Worm (Caenorhabditis elegans) whole organism, L2 larva: ENCODE results near the gene sri-4.
A peak's percentile ranks its signal among the peaks of the same experiment; 100 is the strongest.

Experiments
- C34F6.9 ChIP-seq: fragments of 150-350 bp; optimal IDR thresholded peaks from 2 replicates; lab custom pipeline; 2014; ENCODE audit warnings: missing biosample characterization, missing genetic modification characterization
- F13H6.1 ChIP-seq: sonication (generic microtip); optimal IDR thresholded peaks from 2 replicates; lab custom pipeline; 2016; ENCODE audit warnings: missing genetic modification characterization, missing compliant biosample characterization
- R02D3.7 ChIP-seq: fragments of 150-350 bp; optimal IDR thresholded peaks from 2 replicates; lab custom pipeline; 2014; ENCODE audit warnings: missing biosample characterization, missing genetic modification characterization
- Y55F3AM.14 ChIP-seq: fragments of 200-800 bp; sonication (Bioruptor generic); optimal IDR thresholded peaks from 2 replicates; lab custom pipeline; 2018; ENCODE audit warnings: mild to moderate bottlenecking, missing genetic modification characterization, missing compliant biosample characterization
- ZK546.5 ChIP-seq: sonication (generic microtip); optimal IDR thresholded peaks from 2 replicates; lab custom pipeline; 2017; ENCODE audit warnings: missing biosample characterization, missing genetic modification characterization
- alr-1 ChIP-seq: fragments of 150-350 bp; optimal IDR thresholded peaks from 2 replicates; lab custom pipeline; 2014; ENCODE audit warnings: missing biosample characterization, missing genetic modification characterization
- aly-2 ChIP-seq: fragments of 150-350 bp; optimal IDR thresholded peaks from 2 replicates; lab custom pipeline; 2014; ENCODE audit warnings: missing biosample characterization, missing genetic modification characterization
- ama-1 ChIP-seq: fragments of 150-350 bp; optimal IDR thresholded peaks from 2 replicates; lab custom pipeline; 2018; ENCODE audit warnings: inconsistent platforms
- blmp-1 ChIP-seq: sonication (generic microtip); optimal IDR thresholded peaks from 2 replicates; lab custom pipeline; 2017; ENCODE audit warnings: missing genetic modification characterization, mild to moderate bottlenecking, missing compliant biosample characterization, antibody characterized with exemption, moderate library complexity; ENCODE audit not compliant: insufficient read depth
- ceh-16 ChIP-seq: fragments of 150-350 bp; optimal IDR thresholded peaks from 2 replicates; lab custom pipeline; 2014; ENCODE audit warnings: missing biosample characterization, missing genetic modification characterization
- ceh-82 ChIP-seq: fragments of 150-350 bp; optimal IDR thresholded peaks from 2 replicates; lab custom pipeline; 2014; ENCODE audit warnings: missing biosample characterization, missing genetic modification characterization
- crh-2 ChIP-seq: sonication (generic microtip); optimal IDR thresholded peaks from 2 replicates; lab custom pipeline; 2017; ENCODE audit warnings: missing biosample characterization, missing genetic modification characterization
- dmd-4 ChIP-seq: sonication (generic microtip); optimal IDR thresholded peaks from 2 replicates; lab custom pipeline; 2017; ENCODE audit warnings: missing biosample characterization, missing genetic modification characterization
- egl-27 ChIP-seq: sonication (generic microtip); optimal IDR thresholded peaks from 3 replicates; lab custom pipeline; 2017; ENCODE audit warnings: missing biosample characterization, missing genetic modification reagents, missing genetic modification characterization
- elt-3 ChIP-seq: sonication (generic microtip); optimal IDR thresholded peaks from 2 replicates; lab custom pipeline; 2017; ENCODE audit warnings: missing biosample characterization, missing genetic modification characterization
- fos-1 ChIP-seq: fragments of 150-350 bp; optimal IDR thresholded peaks from 2 replicates; lab custom pipeline; 2014; ENCODE audit warnings: missing biosample characterization, missing genetic modification characterization
- gmeb-1 ChIP-seq: fragments of 150-350 bp; optimal IDR thresholded peaks from 2 replicates; lab custom pipeline; 2014; ENCODE audit warnings: missing biosample characterization, missing genetic modification characterization
- lin-11 ChIP-seq: fragments of 150-350 bp; sonication (generic microtip); optimal IDR thresholded peaks from 2 replicates; lab custom pipeline; 2014; ENCODE audit warnings: missing biosample characterization, missing genetic modification characterization, inconsistent platforms, mixed read lengths
- lin-13 ChIP-seq: fragments of 150-350 bp; optimal IDR thresholded peaks from 2 replicates; lab custom pipeline; 2014; ENCODE audit warnings: missing biosample characterization, missing genetic modification reagents, missing genetic modification characterization
- lin-39 ChIP-seq: fragments of 150-350 bp; optimal IDR thresholded peaks from 2 replicates; lab custom pipeline; 2014; ENCODE audit warnings: missing biosample characterization, missing genetic modification reagents, missing genetic modification characterization
- lsy-2 ChIP-seq, 2 experiments: fragments of 150-350 bp in 1 of 2; sonication (generic microtip) in 1 of 2; optimal IDR thresholded peaks; 2 replicates each; lab custom pipeline; 2014 to 2017; ENCODE audit warnings: missing biosample characterization in 2 of 2, missing genetic modification characterization in 2 of 2
- mab-5 ChIP-seq: fragments of 150-350 bp; optimal IDR thresholded peaks from 2 replicates; lab custom pipeline; 2014; ENCODE audit warnings: missing biosample characterization, missing genetic modification characterization
- mbf-1 ChIP-seq: sonication (generic microtip); optimal IDR thresholded peaks from 2 replicates; lab custom pipeline; 2017; ENCODE audit warnings: missing biosample characterization, missing genetic modification characterization
- mdl-1 ChIP-seq, 2 experiments: fragments of 150-350 bp in 1 of 2; sonication (generic microtip) in 1 of 2; optimal IDR thresholded peaks; 2 replicates each; lab custom pipeline; 2017; ENCODE audit warnings: missing biosample characterization in 2 of 2, missing genetic modification characterization in 2 of 2
- nhr-11 ChIP-seq: fragments of 150-350 bp; optimal IDR thresholded peaks from 2 replicates; lab custom pipeline; 2014; ENCODE audit warnings: missing biosample characterization, missing genetic modification characterization
- nhr-12 ChIP-seq: fragments of 150-350 bp; optimal IDR thresholded peaks from 2 replicates; lab custom pipeline; 2014; ENCODE audit warnings: missing biosample characterization, missing genetic modification characterization
- nhr-129 ChIP-seq: fragments of 150-350 bp; optimal IDR thresholded peaks from 2 replicates; lab custom pipeline; 2014; ENCODE audit warnings: missing biosample characterization, missing genetic modification characterization
- nhr-21 ChIP-seq: fragments of 150-350 bp; optimal IDR thresholded peaks from 2 replicates; lab custom pipeline; 2014; ENCODE audit warnings: missing biosample characterization, missing genetic modification characterization
- nhr-23 ChIP-seq: fragments of 150-350 bp; optimal IDR thresholded peaks from 2 replicates; lab custom pipeline; 2014; ENCODE audit warnings: missing biosample characterization, missing genetic modification reagents, missing genetic modification characterization
- nhr-237 ChIP-seq: fragments of 150-350 bp; optimal IDR thresholded peaks from 2 replicates; lab custom pipeline; 2014; ENCODE audit warnings: missing biosample characterization, missing genetic modification characterization
- nhr-25 ChIP-seq: fragments of 150-350 bp; sonication (generic microtip); optimal IDR thresholded peaks from 3 replicates; lab custom pipeline; 2014; ENCODE audit warnings: missing biosample characterization, missing genetic modification characterization
- nhr-6 ChIP-seq: fragments of 150-350 bp; optimal IDR thresholded peaks from 2 replicates; lab custom pipeline; 2014; ENCODE audit warnings: missing biosample characterization, missing genetic modification characterization
- peb-1 ChIP-seq: fragments of 150-350 bp; optimal IDR thresholded peaks from 2 replicates; lab custom pipeline; 2014; ENCODE audit warnings: missing biosample characterization, missing genetic modification characterization
- sem-4 ChIP-seq: fragments of 150-350 bp; optimal IDR thresholded peaks from 2 replicates; lab custom pipeline; 2014; ENCODE audit warnings: missing biosample characterization, missing genetic modification reagents, missing genetic modification characterization
- sma-3 ChIP-seq: sonication (generic microtip); optimal IDR thresholded peaks from 2 replicates; lab custom pipeline; 2016; ENCODE audit warnings: missing genetic modification reagents, missing genetic modification characterization, missing compliant biosample characterization
- sma-9 ChIP-seq, 2 experiments: fragments of 150-350 bp in 1 of 2; sonication (generic microtip) in 1 of 2; optimal IDR thresholded peaks; 2 replicates each; lab custom pipeline; 2014 to 2016; ENCODE audit warnings: missing genetic modification characterization in 2 of 2, mild to moderate bottlenecking in 1 of 2, missing biosample characterization in 1 of 2, missing compliant biosample characterization in 1 of 2, missing genetic modification reagents in 1 of 2, moderate library complexity in 1 of 2
- snpc-4 ChIP-seq: fragments of 150-350 bp; optimal IDR thresholded peaks from 2 replicates; lab custom pipeline; 2014; ENCODE audit warnings: missing biosample characterization, missing genetic modification characterization
- unc-39 ChIP-seq: fragments of 150-350 bp; optimal IDR thresholded peaks from 2 replicates; lab custom pipeline; 2014; ENCODE audit warnings: missing biosample characterization, missing genetic modification characterization
- unc-55 ChIP-seq: fragments of 150-350 bp; sonication (generic microtip); optimal IDR thresholded peaks from 3 replicates; lab custom pipeline; 2014; ENCODE audit warnings: missing biosample characterization, missing genetic modification reagents, missing genetic modification characterization
- unc-62 ChIP-seq: fragments of 150-350 bp; optimal IDR thresholded peaks from 2 replicates; lab custom pipeline; 2014; ENCODE audit warnings: missing biosample characterization, missing genetic modification reagents, missing genetic modification characterization
- ztf-1 ChIP-seq: fragments of 200-800 bp; sonication (Bioruptor generic); conservative IDR thresholded peaks from 2 replicates; pipeline ENCODE4 v1.3.6; 2022; ENCODE audit warnings: missing genetic modification characterization, missing compliant biosample characterization
- ztf-11 ChIP-seq: sonication (generic microtip); optimal IDR thresholded peaks from 2 replicates; lab custom pipeline; 2017; ENCODE audit warnings: missing biosample characterization, missing genetic modification characterization
- ztf-4 ChIP-seq: fragments of 150-350 bp; optimal IDR thresholded peaks from 2 replicates; lab custom pipeline; 2014; ENCODE audit warnings: missing biosample characterization, missing genetic modification characterization

sri-4 gene

ce11 chrV:762340-762739, 14.2 kb downstream of the sri-4 start, which contains the start of gene srp-2:
Gene srp-2, plus strand, starts transcription at chrV:762640.
- TF ChIP-seq sem-4 (tag; lab: Kevin White, UChicago) (no peak), dmd-4 (tag; lab: Kevin White, UChicago) (no peak)

DNA sequence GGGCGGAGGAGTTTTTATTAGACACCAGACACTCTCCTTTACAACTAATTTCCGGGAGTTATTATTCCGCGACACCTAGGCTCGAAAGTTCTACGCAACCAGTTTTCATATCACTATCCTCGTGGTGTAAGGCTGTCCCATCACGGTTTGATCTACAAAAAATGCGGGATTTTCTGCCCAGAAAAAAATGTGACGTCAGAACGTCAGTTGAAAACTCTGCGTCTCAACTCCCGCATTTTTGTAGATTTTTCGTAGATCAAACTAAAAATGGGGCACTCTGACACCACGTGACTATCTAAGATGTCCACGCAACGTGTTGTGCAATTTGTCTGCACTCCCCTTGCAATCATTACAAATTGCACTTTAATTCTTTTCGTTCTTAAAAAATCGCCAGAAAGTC, 16.6 kb downstream of the sri-4 start, which contains the start of gene str-238:
TSS of gene str-238 (plus strand) at position 301 of the 400 bp plus-strand sequence.
- TF ChIP-seq peb-1 (tag; lab: Kevin White, UChicago) (no peak), lin-11 (tag; lab: Kevin White, UChicago) (no peak), Y55F3AM.14 (GFP tag; lab: Kevin White, UChicago) (no peak), elt-3 (tag; lab: Kevin White, UChicago) (no peak), nhr-12 (no peak), ceh-16 (no peak), sma-3 (GFP tag; lab: Kevin White, UChicago) (no peak), sma-9 (GFP tag; optimal IDR thresholded peaks at IDR 0.05; lab: Kevin White, UChicago) (no peak), sma-9 (tag; optimal IDR thresholded peaks at IDR 0.05; lab: Kevin White, UChicago) (no peak), unc-39 (no peak), nhr-237 (no peak), nhr-11 (tag; lab: Kevin White, UChicago) (no peak), ama-1 (lab: Kevin White, UChicago) (no peak), unc-55 (GFP tag; lab: Kevin White, UChicago) (no peak), ZK546.5 (no peak), mdl-1 (tag; optimal IDR thresholded peaks at IDR 0.05; lab: Kevin White, UChicago) (no peak), ztf-1 (GFP tag; lab: Robert Waterston, UW) (no peak), egl-27 (no peak)
- TF ChIP-seq, all 48 proteins: peak for 0

DNA sequence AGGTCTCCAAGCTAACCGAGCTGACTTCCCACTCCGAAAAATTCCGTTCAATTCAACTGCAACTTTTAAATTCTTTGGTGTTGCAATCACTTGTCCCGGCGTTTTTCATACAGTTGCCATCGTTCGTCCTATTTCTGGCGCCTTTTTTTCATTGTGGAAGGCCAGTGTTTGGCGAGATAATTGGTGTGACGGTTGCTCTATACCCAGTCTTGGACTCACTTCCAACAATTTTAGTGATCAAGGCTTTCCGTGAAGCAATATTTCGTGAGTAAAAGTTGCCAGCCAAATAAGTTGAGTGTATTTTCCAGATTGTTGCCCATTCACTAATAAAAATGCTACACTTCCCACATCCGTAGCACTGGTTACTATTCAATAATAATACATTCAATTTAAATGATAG, 24.1 kb downstream of the sri-4 start:
- no peak for TF ChIP-seq nhr-21 (tag; lab: Kevin White, UChicago)
- TF ChIP-seq, all 48 proteins: peak for 0

ce11 chrV:773256-773655, 25.1 kb downstream of the sri-4 start, which contains the start of gene sti-1:
Gene sti-1, plus strand, starts transcription at chrV:773518.
- TF ChIP-seq aly-2: no peak
- peak; percentile 80 for TF ChIP-seq F13H6.1
- peak; percentile 70 for TF ChIP-seq mab-5
- TF ChIP-seq nhr-21 (tag; lab: Kevin White, UChicago): peak; percentile 81
- no peak for TF ChIP-seq mbf-1 (tag; lab: Kevin White, UChicago)
- no peak for TF ChIP-seq ztf-11
- TF ChIP-seq R02D3.7 (tag; lab: Kevin White, UChicago): peak; percentile 1
- peak; percentile 55 for TF ChIP-seq ama-1 (lab: Kevin White, UChicago)
- peak; percentile 9 for TF ChIP-seq nhr-237
- TF ChIP-seq snpc-4: peak; percentile 35
- peak; percentile 90 for TF ChIP-seq crh-2 (tag; lab: Kevin White, UChicago)
- peak; percentile 72 for TF ChIP-seq ztf-4 (tag; lab: Kevin White, UChicago)
- peak; percentile 69 for TF ChIP-seq nhr-25 (tag; lab: Kevin White, UChicago)
- no peak for TF ChIP-seq alr-1 (tag; lab: Kevin White, UChicago)
- TF ChIP-seq unc-62 (GFP tag; lab: Kevin White, UChicago): peak; percentile 9
- no peak for TF ChIP-seq nhr-11 (tag; lab: Kevin White, UChicago)
- TF ChIP-seq nhr-23 (tag; lab: Kevin White, UChicago): no peak
- peak; percentile 89 for TF ChIP-seq unc-55 (GFP tag; lab: Kevin White, UChicago)
- TF ChIP-seq ceh-82 (tag; lab: Kevin White, UChicago): peak; percentile 22
- TF ChIP-seq lin-11 (tag; lab: Kevin White, UChicago): peak; percentile 79
- peak; percentile 69 for TF ChIP-seq nhr-129 (tag; lab: Kevin White, UChicago)
- peak; percentile 93 for TF ChIP-seq C34F6.9
- TF ChIP-seq lin-39 (tag; lab: Kevin White, UChicago): no peak
- TF ChIP-seq sma-9 (GFP tag; optimal IDR thresholded peaks at IDR 0.05; lab: Kevin White, UChicago): peak; percentile 89
- no peak for TF ChIP-seq sma-9 (tag; optimal IDR thresholded peaks at IDR 0.05; lab: Kevin White, UChicago)
- peak; percentile 90 for TF ChIP-seq sma-3 (GFP tag; lab: Kevin White, UChicago)
- peak; percentile 64 to 90 for TF ChIP-seq lsy-2 (tag; optimal IDR thresholded peaks at IDR 0.05; lab: Kevin White, UChicago)
- TF ChIP-seq egl-27: peak; percentile 72
- no peak for TF ChIP-seq mdl-1 (tag; optimal IDR thresholded peaks at IDR 0.05; lab: Kevin White, UChicago)
- peak; percentile 98 for TF ChIP-seq gmeb-1
- peak; percentile 66 for TF ChIP-seq fos-1 (tag; lab: Kevin White, UChicago)
- peak; percentile 88 for TF ChIP-seq lin-13 (GFP tag; lab: Kevin White, UChicago)
- peak; percentile 76 for TF ChIP-seq sem-4 (tag; lab: Kevin White, UChicago)
- peak; percentile 26 for TF ChIP-seq blmp-1
- peak; percentile 66 for TF ChIP-seq nhr-6 (tag; lab: Kevin White, UChicago)
